Fruit fly (Drosophila melanogaster) Kc167 (cell line): ENCODE data around the gene CG13994.

ENCODE experiments used
- Myc ChIP-seq: fragments of >200 bp; optimal IDR thresholded peaks from 2 replicates; lab custom pipeline; 2017; ENCODE audit warnings: missing external identifiers
- psq ChIP-seq: fragments of >200 bp; optimal IDR thresholded peaks from 2 replicates; lab custom pipeline; 2017; ENCODE audit warnings: missing external identifiers

DNA sequence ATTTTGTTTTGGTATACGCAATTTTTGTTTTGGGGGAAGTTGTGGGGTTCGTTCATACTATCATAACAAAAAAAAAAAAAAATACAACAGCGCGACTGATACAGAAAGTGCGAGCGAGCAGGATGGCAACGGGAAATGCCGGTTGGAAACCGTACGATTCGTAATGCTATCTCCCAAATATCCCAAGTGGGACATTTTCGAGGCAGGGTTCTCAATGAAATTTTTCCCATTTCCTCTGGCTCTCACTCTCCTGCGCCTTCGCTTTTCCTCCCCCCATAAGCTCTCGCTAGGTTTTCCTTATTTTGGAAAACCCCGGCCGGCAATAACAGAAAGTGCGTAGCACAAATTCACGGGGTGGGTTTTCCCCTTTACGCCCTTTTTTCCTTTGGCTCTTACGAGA, 29.5 kb downstream of the CG13994 start:
- TF ChIP-seq Myc (lab: Kevin White, UChicago): no peak
- TF ChIP-seq psq (lab: Kevin White, UChicago): no peak
